Fruit fly (Drosophila melanogaster) whole organism, wandering third instar larva: Measurements from ENCODE around the gene CG12521.

Source experiments
- CG32264 ChIP-seq: fragments of 200-800 bp; sonication (Bioruptor generic); optimal IDR thresholded peaks from 2 replicates; lab custom pipeline; 2016; ENCODE audit warnings: missing biosample characterization, missing genetic modification characterization
- GATAd ChIP-seq: sonication (Bioruptor generic); optimal IDR thresholded peaks from 2 replicates; lab custom pipeline; 2016; ENCODE audit warnings: missing biosample characterization, missing genetic modification characterization
- Hr78 ChIP-seq: fragments of >200 bp; optimal IDR thresholded peaks from 2 replicates; lab custom pipeline; 2017; ENCODE audit warnings: missing biosample characterization, missing genetic modification characterization
- Mio ChIP-seq: sonication (Bioruptor generic); optimal IDR thresholded peaks from 2 replicates; lab custom pipeline; 2016; ENCODE audit warnings: missing biosample characterization, missing genetic modification characterization
- Myc ChIP-seq: fragments of >200 bp; optimal IDR thresholded peaks from 2 replicates; lab custom pipeline; 2017
- Rel ChIP-seq, 2 experiments: fragments of 200-800 bp; sonication (Bioruptor generic) in 1 of 2; optimal IDR thresholded peaks; 2 replicates in 1 of 2; 3 replicates in 1 of 2; lab custom pipeline; 2016 to 2019; ENCODE audit warnings: mild to moderate bottlenecking in 2 of 2, missing biosample characterization in 2 of 2, missing genetic modification characterization in 2 of 2, moderate library complexity in 1 of 2
- h ChIP-seq: fragments of 200-800 bp; sonication (Bioruptor generic); optimal IDR thresholded peaks from 3 replicates; lab custom pipeline; 2016; ENCODE audit warnings: missing biosample characterization, mild to moderate bottlenecking, missing genetic modification characterization
- lola ChIP-seq: fragments of >200 bp; optimal IDR thresholded peaks from 2 replicates; lab custom pipeline; 2017; ENCODE audit warnings: missing biosample characterization, missing genetic modification characterization
- psq ChIP-seq: fragments of 200-800 bp; sonication (Bioruptor generic); optimal IDR thresholded peaks from 3 replicates; lab custom pipeline; 2017; ENCODE audit warnings: missing biosample characterization, mild to moderate bottlenecking, missing genetic modification characterization, moderate library complexity
- woc ChIP-seq: sonication (Bioruptor generic); optimal IDR thresholded peaks from 2 replicates; lab custom pipeline; 2016; ENCODE audit warnings: missing biosample characterization, mild to moderate bottlenecking, missing genetic modification characterization

DNA sequence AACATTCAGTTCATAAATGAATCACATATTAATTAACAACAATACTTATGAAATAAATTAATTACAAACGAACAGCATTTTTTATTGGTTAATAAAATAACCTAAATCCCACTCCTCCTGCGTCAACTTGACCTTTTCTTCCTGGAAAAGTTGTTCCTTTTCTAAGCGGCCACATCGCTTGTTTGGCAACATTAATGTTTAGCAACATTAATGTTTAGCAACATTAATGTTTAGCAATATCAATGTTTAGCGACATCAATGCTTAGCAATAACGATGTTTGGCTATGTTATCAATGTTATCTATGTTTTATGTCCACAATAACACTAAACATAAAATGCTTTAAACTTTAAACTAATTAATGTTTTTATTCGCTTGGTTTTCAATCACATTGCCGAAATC is 31.0 kb downstream of the CG12521 start:
- TF ChIP-seq h (GFP tag; lab: Kevin White, UChicago) (no peak), Myc (no peak), woc (no peak), Mio (GFP tag; lab: Kevin White, UChicago) (no peak), lola (GFP tag; lab: Kevin White, UChicago) (no peak), Rel (GFP tag; optimal IDR thresholded peaks at IDR 0.05; lab: Kevin White, UChicago) (no peak), Rel (tag; optimal IDR thresholded peaks at IDR 0.05; lab: Kevin White, UChicago) (no peak), psq (GFP tag; lab: Kevin White, UChicago) (no peak), GATAd (GFP tag; lab: Kevin White, UChicago) (no peak), CG32264 (GFP tag; lab: Kevin White, UChicago) (no peak), Hr78 (GFP tag; lab: Kevin White, UChicago) (no peak)
